Worm (Caenorhabditis elegans): ENCODE results near the gene F21E9.2.

DNA sequence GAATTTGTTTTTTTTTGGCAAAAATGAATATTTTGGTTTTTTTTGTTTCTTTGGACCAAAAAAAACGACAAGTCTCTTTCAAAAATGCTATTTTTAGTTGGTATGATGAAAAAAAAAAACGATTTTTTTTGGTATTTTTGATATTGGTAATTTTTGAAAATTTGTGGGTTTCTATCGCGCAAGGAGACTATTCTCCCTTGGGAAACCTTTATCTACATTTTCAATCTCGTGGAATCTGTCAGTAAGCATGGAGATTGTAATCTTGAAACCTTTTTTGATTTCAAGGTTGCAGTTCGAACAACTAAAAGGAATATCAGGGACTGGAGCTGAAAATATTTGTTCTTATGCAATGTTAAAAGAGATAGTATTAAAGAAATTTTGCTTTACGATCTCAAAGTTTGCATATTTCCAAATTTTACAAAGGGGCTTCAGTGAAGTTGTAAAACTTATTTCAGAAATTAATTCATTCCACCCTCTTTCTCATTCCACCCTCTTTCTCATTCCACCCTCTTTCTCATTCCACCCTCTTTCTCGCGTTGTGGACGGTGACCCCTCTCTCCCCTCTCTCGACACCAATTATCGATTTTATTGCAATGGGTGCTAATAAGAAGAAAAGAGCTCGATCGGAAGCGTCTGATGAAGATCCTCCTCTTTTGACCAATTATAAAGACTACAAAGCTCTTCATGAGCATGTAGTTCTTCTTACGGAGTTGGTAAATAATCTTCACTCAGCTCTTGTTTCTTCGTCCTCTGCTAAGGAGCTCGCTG is 9.3 kb upstream of the F21E9.2 start:
- no peak for TF ChIP-seq pha-4 (tag; optimal IDR thresholded peaks at IDR 0.05)
- no peak for TF ChIP-seq F13H6.1 (tag; optimal IDR thresholded peaks at IDR 0.05)
- TF ChIP-seq rnt-1 (tag; optimal IDR thresholded peaks at IDR 0.05): no peak
- TF ChIP-seq nhr-11 (tag; optimal IDR thresholded peaks at IDR 0.05): no peak

Measured in whole organism, late embryonic.